Fruit fly (Drosophila melanogaster) whole organism, larva: ENCODE results near the gene CG34451.
A peak's percentile ranks its signal among the peaks of the same experiment; 100 is the strongest.

Experiments
- noc ChIP-seq: fragments of 200-800 bp; sonication (Bioruptor generic); optimal IDR thresholded peaks from 3 replicates; lab custom pipeline; 2019; ENCODE audit warnings: missing biosample characterization, mild to moderate bottlenecking, missing genetic modification characterization, moderate library complexity

The CG34451 gene

dm6 chr3L:15708158-15708557, 16.3 kb upstream of the CG34451 start:
- no peak for TF ChIP-seq noc (tag; lab: Kevin White, UChicago)

DNA sequence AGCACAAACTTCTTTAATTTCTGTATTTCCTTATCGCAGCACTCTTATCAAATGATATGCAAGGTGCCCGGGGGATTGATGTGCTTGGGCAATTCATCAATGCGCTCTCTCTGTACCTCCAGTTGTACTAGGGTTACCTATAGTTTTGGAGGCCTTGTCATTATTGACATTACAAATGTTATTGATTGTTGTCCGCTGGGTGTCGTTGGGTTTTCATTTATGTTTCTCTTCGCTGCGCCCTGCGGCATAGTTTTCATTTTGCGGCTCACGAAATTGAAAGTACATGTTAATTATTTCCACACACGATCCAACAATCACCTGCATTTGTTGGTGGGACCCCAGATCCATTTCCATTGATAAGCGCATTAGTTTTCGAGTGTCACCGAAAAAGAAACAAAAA, 14.3 kb upstream of the CG34451 start:
- no peak for TF ChIP-seq noc (tag; lab: Kevin White, UChicago)

dm6 chr3L:15704250-15704985, 12.6 kb upstream of the CG34451 start:
- no peak for TF ChIP-seq noc (tag; lab: Kevin White, UChicago)

DNA sequence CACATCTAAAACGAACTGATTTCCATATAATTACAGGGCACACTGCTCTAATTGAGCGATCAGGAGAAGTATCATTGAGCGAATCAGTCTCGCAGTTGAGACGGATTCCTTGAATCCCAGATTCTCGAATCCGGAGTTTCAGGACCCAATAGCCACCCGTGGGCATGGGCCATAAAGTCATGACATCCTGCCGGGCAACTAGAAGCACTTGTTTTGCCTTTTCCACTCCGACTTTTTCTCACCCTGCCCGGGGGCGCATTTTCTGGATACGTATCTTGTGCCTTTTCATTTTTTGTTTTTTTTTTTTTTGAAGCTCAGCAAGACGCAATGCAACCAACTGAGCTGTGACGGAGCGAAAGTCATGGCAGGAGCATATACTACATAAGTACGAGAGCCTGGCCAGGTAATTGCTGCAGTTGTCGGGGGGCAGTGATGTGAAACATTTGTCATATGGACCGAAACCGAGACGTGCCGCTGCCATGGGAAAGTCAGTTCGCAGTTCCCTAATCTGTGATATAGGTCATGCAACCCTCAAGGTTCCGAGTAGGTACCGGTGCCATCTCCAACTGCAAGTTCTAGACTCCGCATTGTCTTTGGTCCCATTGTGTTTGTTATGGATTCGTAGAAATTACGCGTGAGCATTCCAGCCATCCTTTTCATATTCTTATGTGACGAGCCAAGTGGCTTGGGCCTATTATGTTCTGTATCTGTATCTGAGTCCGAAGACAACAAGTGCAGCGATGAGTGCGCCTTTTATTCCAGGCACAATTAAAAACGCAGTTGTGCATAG, 11.7 kb upstream of the CG34451 start:
- TF ChIP-seq noc (tag; lab: Kevin White, UChicago) = no peak

dm6 chr3L:15702191-15702590, 10.3 kb upstream of the CG34451 start:
- TF ChIP-seq noc (tag; lab: Kevin White, UChicago) = no peak

DNA sequence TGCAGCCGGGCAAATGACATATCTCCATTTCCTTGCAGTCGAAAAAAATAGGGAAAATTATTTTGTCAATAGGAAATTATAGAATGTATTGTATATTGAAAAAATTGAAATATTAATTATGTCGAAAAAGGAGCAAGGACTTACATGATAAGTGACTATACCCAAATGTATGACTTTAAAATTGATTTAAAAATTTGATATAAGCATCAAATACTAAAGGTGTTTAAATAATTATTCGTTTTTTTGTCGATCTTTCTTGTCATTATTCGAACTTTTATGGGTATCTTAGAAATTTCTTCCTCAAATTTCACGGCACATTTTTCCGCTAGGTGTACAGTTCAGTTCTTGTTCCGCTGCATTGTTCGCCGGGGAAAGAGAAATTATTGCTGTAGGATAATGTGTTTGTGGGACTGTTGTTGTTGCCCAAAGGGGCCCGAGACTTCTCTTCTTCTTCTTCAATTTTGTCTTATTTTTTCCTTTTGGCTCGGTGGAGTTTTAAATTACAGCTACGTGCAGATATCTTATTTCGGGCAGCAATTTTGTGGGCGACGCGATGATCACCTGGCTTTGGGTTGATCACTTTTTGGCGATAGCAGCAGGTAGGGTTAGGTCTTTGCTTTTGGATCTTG, 8.6 kb upstream of the CG34451 start:
- TF ChIP-seq noc (tag; lab: Kevin White, UChicago) = no peak

DNA sequence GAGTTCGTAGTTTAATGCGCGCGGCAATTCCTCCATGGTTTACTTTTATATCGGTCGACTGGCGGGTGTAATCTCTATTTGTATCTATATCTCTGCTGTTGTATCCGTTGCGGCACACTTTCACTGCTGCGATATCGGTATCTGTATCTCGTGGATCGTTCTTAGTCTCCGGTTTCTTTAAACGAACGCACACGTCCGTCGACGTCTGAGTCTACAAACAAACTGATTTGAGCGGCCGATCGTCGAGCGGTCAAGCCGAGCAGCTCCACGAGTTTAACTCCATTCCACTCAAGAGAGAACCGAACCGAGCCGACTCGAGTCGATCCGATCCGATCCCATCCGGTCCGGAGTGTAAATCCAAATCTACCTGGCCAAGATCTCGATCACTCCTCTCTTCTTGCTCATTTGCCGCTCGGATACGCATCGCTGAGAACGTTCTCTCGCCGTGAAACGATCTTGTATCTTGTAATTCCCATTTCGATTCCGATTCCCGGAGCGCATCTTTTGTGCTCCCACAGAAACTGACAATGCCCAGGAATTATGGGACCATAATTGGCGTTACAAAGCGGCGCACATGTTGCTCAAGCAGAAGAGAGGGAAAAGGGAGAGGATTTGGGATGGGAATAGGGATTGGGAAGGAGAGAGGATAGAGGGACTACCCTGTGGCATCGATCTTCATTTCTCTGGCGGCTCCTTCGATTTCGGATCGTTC, 7.9 kb upstream of the CG34451 start, which contains the start of gene comm2:
comm2 (minus strand) TSS at position 225 of the 712 bp plus-strand sequence.
- no peak for TF ChIP-seq noc (tag; lab: Kevin White, UChicago)

DNA sequence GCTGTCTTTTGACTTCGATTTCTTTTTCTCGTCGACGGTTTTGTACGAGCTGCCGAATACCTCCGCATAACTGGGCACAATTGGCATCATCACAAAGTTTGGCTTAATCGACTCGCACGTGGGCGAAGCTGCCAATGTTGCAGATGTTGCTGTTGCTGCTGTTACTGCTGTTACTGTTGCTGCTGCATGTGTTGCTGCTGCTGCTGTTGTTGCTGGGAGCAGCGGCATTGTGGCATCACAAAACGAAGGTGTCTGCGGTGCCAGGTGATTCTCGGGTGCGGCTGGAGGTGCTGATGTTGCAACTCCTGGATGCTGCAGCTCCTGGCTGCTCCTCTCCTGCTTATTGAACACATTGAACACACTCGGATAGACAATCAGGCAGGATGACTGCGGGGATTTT, 6.0 kb upstream of the CG34451 start:
- TF ChIP-seq noc (tag; lab: Kevin White, UChicago) = no peak

- TF ChIP-seq noc (tag; lab: Kevin White, UChicago) = no peak
Measured at dm6 chr3L:15695195-15695594, 3.3 kb upstream of the CG34451 start.

- TF ChIP-seq noc (tag; lab: Kevin White, UChicago) = peak; percentile 2
Measured at dm6 chr3L:15694406-15694805, 2.5 kb upstream of the CG34451 start.

- TF ChIP-seq noc (tag; lab: Kevin White, UChicago) = no peak
Measured at dm6 chr3L:15692794-15693532, 1.1 kb upstream of the CG34451 start.

- no peak for TF ChIP-seq noc (tag; lab: Kevin White, UChicago)
Measured at dm6 chr3L:15692388-15692787, 520 bp upstream of the CG34451 start.

DNA sequence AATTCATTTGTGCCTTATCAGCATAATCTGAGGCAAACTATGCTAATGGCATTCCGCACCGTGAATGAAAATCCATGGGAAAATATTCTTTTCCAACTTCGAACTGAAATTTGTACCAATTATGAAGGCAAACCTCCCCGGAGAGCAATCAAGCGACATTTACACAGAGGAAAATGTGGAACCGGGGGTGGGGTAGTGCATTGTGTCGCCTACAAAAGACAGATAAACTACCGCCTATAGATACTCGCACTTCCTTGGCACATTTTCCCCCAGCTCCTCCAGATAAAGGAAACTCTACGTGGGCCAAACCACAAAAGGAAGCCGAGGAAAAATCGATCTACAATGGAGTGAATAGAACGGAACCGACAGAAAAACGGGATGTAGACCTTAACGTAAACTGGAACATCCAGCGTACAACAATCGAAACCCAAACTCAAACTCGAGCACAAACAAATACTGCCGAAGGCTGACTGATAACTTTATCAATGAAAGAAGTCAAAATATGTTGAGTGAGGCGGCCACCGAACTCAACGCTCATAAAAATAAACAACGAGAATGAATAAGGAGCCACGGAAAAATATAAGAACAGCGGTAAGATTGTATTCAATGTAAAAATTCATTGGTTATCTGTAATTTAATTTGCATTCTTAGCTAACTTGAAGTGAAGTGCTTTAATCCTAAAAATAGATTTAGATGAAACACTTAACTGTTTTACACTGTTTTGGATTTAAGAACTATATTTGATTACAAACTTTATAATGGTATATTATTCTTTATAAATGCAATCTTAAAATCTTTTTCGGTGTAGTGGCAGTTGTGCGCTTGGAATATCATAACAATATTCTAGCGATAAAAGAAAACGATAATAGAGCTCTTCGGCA, 917 bp downstream of the CG34451 start:
- TF ChIP-seq noc (tag; lab: Kevin White, UChicago) = peak; percentile 31

- peak; percentile 48 for TF ChIP-seq noc (tag; lab: Kevin White, UChicago)
Measured at dm6 chr3L:15689518-15689917, 2.4 kb downstream of the CG34451 start.
